Worm (Caenorhabditis elegans): ENCODE data around the gene srh-32.

ce11 chrV:17658824-17659223 lies 42.2 kb upstream of the srh-32 start:
- no peak for TF ChIP-seq efl-1 (optimal IDR thresholded peaks at IDR 0.05)
- no peak for TF ChIP-seq efl-1 (GFP tag; optimal IDR thresholded peaks at IDR 0.05 in 1 of 2)
- no peak for TF ChIP-seq nhr-90 (tag; optimal IDR thresholded peaks at IDR 0.05; ENCODE audit: poor library complexity)
- TF ChIP-seq ztf-4 (tag; optimal IDR thresholded peaks at IDR 0.05): no peak
- TF ChIP-seq skn-1 (tag; optimal IDR thresholded peaks at IDR 0.05): no peak

Data from whole organism, L1 larva.